Fruit fly (Drosophila melanogaster): ENCODE measurements around the gene CG33635.

The CG33635 gene

dm6 chr2L:131466-132270, 26.8 kb downstream of the CG33635 start, which contains the start of gene Gs1 (continued):
- peak in 1 of 2 experiments; percentile 56 for TF ChIP-seq Pdp1 (GFP tag; optimal IDR thresholded peaks at IDR 0.05)
- TF ChIP-seq CG13296 (GFP tag; optimal IDR thresholded peaks at IDR 0.05): peak; percentile 66
- TF ChIP-seq CTCF (GFP tag; optimal IDR thresholded peaks at IDR 0.05): peak; percentile 41
- TF ChIP-seq Hey (tag; optimal IDR thresholded peaks at IDR 0.05): peak; percentile 46
- no peak for TF ChIP-seq Gug (GFP tag; IDR thresholded peaks at IDR 0.05)
- peak; percentile 2 for TF ChIP-seq nmo (GFP tag; optimal IDR thresholded peaks at IDR 0.05)
- no peak for TF ChIP-seq Dfd (GFP tag; optimal IDR thresholded peaks at IDR 0.05)
- no peak for TF ChIP-seq gsb (GFP tag; IDR thresholded peaks at IDR 0.05)
- no peak for TF ChIP-seq CG7372 (GFP tag; IDR thresholded peaks at IDR 0.05)
- peak; percentile 87 for TF ChIP-seq Blimp-1 (GFP tag; optimal IDR thresholded peaks at IDR 0.05)
- no peak for TF ChIP-seq ase (GFP tag; IDR thresholded peaks at IDR 0.05)
- TF ChIP-seq emc (GFP tag; optimal IDR thresholded peaks at IDR 0.05): no peak
- peak; percentile 39 for TF ChIP-seq gcm (GFP tag; optimal IDR thresholded peaks at IDR 0.05)
- no peak for TF ChIP-seq CG10147 (GFP tag; optimal IDR thresholded peaks at IDR 0.05)
- no peak for TF ChIP-seq CG30403 (GFP tag; optimal IDR thresholded peaks at IDR 0.05)
- peak; percentile 70; the same call in 2 of the 3 replicates for TF ChIP-seq sr (GFP tag; IDR thresholded peaks at IDR 0.05)
- TF ChIP-seq insv (GFP tag; optimal IDR thresholded peaks at IDR 0.05): no peak
- 0 out of 2 replicates have a peak, but pooled peaks have one; percentile 53 for TF ChIP-seq ato (GFP tag; IDR thresholded peaks at IDR 0.05; ENCODE audit: partially characterized antibody)
- TF ChIP-seq Usf (GFP tag; optimal IDR thresholded peaks at IDR 0.05): no peak
- peak; percentile 14 for TF ChIP-seq pfk (GFP tag; optimal IDR thresholded peaks at IDR 0.05)
- TF ChIP-seq mam (GFP tag; optimal IDR thresholded peaks at IDR 0.05): no peak
- no peak for TF ChIP-seq CG1602 (GFP tag; optimal IDR thresholded peaks at IDR 0.05)
- no peak for TF ChIP-seq shn (GFP tag; optimal IDR thresholded peaks at IDR 0.05)
- peak; percentile 26 for TF ChIP-seq Meics (GFP tag; optimal IDR thresholded peaks at IDR 0.05)
- peak; percentile 81 for TF ChIP-seq ci (GFP tag; IDR thresholded peaks at IDR 0.05)
- TF ChIP-seq crp (GFP tag; optimal IDR thresholded peaks at IDR 0.05): no peak
- no peak for TF ChIP-seq CG11696 (GFP tag; IDR thresholded peaks at IDR 0.05)
- no peak for TF ChIP-seq cad (GFP tag; optimal IDR thresholded peaks at IDR 0.05)
- TF ChIP-seq CG17361 (GFP tag; IDR thresholded peaks at IDR 0.05): no peak
- TF ChIP-seq CG8924 (tag; optimal IDR thresholded peaks at IDR 0.05): no peak
- no peak for TF ChIP-seq dimm (GFP tag; IDR thresholded peaks at IDR 0.05)
- no peak for TF ChIP-seq CG15073 (GFP tag; optimal IDR thresholded peaks at IDR 0.05)
- TF ChIP-seq Stat92E (GFP tag; optimal IDR thresholded peaks at IDR 0.05): peak in 1 of 3 experiments; percentile 48
- peak; percentile 65 for TF ChIP-seq Nf-YB (GFP tag; optimal IDR thresholded peaks at IDR 0.05)
- TF ChIP-seq CG14014 (GFP tag; IDR thresholded peaks at IDR 0.05): 0 out of 2 replicates have a peak, but pooled peaks have one; percentile 29
- peak; percentile 44 for TF ChIP-seq CG15514 (GFP tag; optimal IDR thresholded peaks at IDR 0.05)
- TF ChIP-seq Ets65A (GFP tag): no peak
- no peak for TF ChIP-seq CG12155 (GFP tag; optimal IDR thresholded peaks at IDR 0.05)
- peak; percentile 70 for TF ChIP-seq stwl (tag; optimal IDR thresholded peaks at IDR 0.05)
- TF ChIP-seq corto (GFP tag; optimal IDR thresholded peaks at IDR 0.05): no peak
- TF ChIP-seq repo (GFP tag; optimal IDR thresholded peaks at IDR 0.05): no peak
- TF ChIP-seq Scr (GFP tag; IDR thresholded peaks at IDR 0.05; ENCODE audit: partially characterized antibody): no peak
- TF ChIP-seq Dip2 (GFP tag; IDR thresholded peaks at IDR 0.05): no peak
- no peak for TF ChIP-seq CG8765 (GFP tag; IDR thresholded peaks at IDR 0.05)
- no peak for TF ChIP-seq Atf-2 (GFP tag; optimal IDR thresholded peaks at IDR 0.05)
- TF ChIP-seq fd64A (GFP tag; optimal IDR thresholded peaks at IDR 0.05): no peak
- TF ChIP-seq zf30C (GFP tag; optimal IDR thresholded peaks at IDR 0.05): no peak
- no peak for TF ChIP-seq CG30431 (GFP tag; optimal IDR thresholded peaks at IDR 0.05)
- TF ChIP-seq slp2 (GFP tag; optimal IDR thresholded peaks at IDR 0.05): no peak
- no peak for TF ChIP-seq gfzf (GFP tag; optimal IDR thresholded peaks at IDR 0.05)
